Worm (Caenorhabditis elegans): ENCODE data around the gene vps-60.
A peak's percentile ranks its signal among the peaks of the same experiment; 100 is the strongest.

The vps-60 gene

DNA sequence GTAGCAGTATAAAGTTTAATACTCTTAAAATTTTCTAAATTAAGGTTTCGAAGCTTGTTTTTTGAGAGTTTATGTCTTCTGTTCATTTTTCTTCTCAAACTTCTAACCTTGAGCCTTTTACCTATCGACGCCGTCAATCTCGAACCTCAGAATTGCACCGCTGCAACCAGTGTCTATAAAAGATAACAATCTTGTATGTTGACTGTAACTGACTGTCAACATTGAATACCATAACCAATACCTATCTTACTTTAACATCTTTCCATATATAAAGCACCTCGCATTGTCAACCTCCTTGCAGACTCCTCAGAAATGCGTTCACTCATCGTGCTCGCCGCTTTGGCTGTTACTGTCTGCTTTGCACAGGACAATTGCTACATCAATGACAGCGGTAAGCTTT, 12.8 kb upstream of the vps-60 start, which contains the start of gene grd-5:
TSS of gene grd-5 (plus strand) at position 295 of the 400 bp plus-strand sequence.
- peak; percentile 79 for TF ChIP-seq aha-1 (tag)
- no peak for TF ChIP-seq fkh-10 (GFP tag; optimal IDR thresholded peaks at IDR 0.05)
- TF ChIP-seq php-3 (GFP tag; IDR thresholded peaks at IDR 0.05), result no peak

- TF ChIP-seq madf-5 (GFP tag; IDR thresholded peaks at IDR 0.05) (no peak), dmd-9 (GFP tag; IDR thresholded peaks at IDR 0.05) (no peak), mxl-2 (GFP tag; conservative IDR thresholded peaks at IDR 0.05) (no peak), daf-19 (GFP tag; conservative IDR thresholded peaks at IDR 0.05) (no peak), D1046.2 (GFP tag; IDR thresholded peaks at IDR 0.05) (no peak), zfp-3 (GFP tag; conservative IDR thresholded peaks at IDR 0.05) (no peak), ama-1 (optimal IDR thresholded peaks at IDR 0.05) (peak; percentile 68), nhr-102 (tag; optimal IDR thresholded peaks at IDR 0.05) (no peak), nhr-48 (tag; optimal IDR thresholded peaks at IDR 0.05) (peak; percentile 19), Y5F2A.4 (GFP tag; optimal IDR thresholded peaks at IDR 0.05) (no peak), nhr-41 (GFP tag; IDR thresholded peaks at IDR 0.05) (no peak), daf-12 (tag; optimal IDR thresholded peaks at IDR 0.05) (no peak), mdt-29 (GFP tag; IDR thresholded peaks at IDR 0.05) (no peak), daf-16 (GFP tag; optimal IDR thresholded peaks at IDR 0.05) (no peak), daf-16 (tag; optimal IDR thresholded peaks at IDR 0.05) (peak; percentile 9), lin-38 (GFP tag; IDR thresholded peaks at IDR 0.05) (no peak), F37D6.2 (tag; optimal IDR thresholded peaks at IDR 0.05) (no peak), ceh-62 (tag; optimal IDR thresholded peaks at IDR 0.05) (no peak), cey-2 (tag; optimal IDR thresholded peaks at IDR 0.05; ENCODE audit: borderline replicate concordance, insufficient read depth) (no peak), fos-1 (tag; optimal IDR thresholded peaks at IDR 0.05) (no peak), mes-2 (tag; optimal IDR thresholded peaks at IDR 0.05; ENCODE audit: poor library complexity, severe bottlenecking) (peak; percentile 21), ctbp-1 (GFP tag; IDR thresholded peaks at IDR 0.05) (0 out of 2 replicates have a peak, but pooled peaks have one; percentile 7), mep-1 (tag; optimal IDR thresholded peaks at IDR 0.05) (peak; percentile 15), hmg-1.1 (GFP tag; IDR thresholded peaks at IDR 0.05) (0 out of 2 replicates have a peak, but pooled peaks have one; percentile 20), ceh-44 (GFP tag; IDR thresholded peaks at IDR 0.05) (0 out of 2 replicates have a peak, but pooled peaks have one; percentile 10), Y75B8A.6 (GFP tag; IDR thresholded peaks at IDR 0.05) (no peak), dpl-1 (GFP tag; optimal IDR thresholded peaks at IDR 0.05) (no peak), vab-7 (GFP tag; IDR thresholded peaks at IDR 0.05) (no peak), aha-1 (tag) (peak; percentile 77), ztf-7 (tag; optimal IDR thresholded peaks at IDR 0.05) (no peak)
Observed at ce11 chrV:8615711-8616110, 9.8 kb upstream of the vps-60 start.

ce11 chrV:8610633-8611404, 4.9 kb upstream of the vps-60 start, which contains the start of gene fip-4:
TSS of gene fip-4 (minus strand) at chrV:8611268.
- peak; percentile 67; the same call in 1 of the 2 replicates for TF ChIP-seq mxl-2 (GFP tag; conservative IDR thresholded peaks at IDR 0.05)
- TF ChIP-seq lir-3 (tag; optimal IDR thresholded peaks at IDR 0.05), result no peak
- TF ChIP-seq mes-2 (tag; optimal IDR thresholded peaks at IDR 0.05; ENCODE audit: poor library complexity, severe bottlenecking), result no peak
- TF ChIP-seq aha-1 (tag), result peak; percentile 76
- TF ChIP-seq nhr-10 (tag; optimal IDR thresholded peaks at IDR 0.05), result no peak
- no peak for TF ChIP-seq zip-11 (GFP tag; IDR thresholded peaks at IDR 0.05)
- TF ChIP-seq mxl-3 (GFP tag; optimal IDR thresholded peaks at IDR 0.05), result peak; percentile 57
- no peak for TF ChIP-seq aly-2 (tag; optimal IDR thresholded peaks at IDR 0.05)
- no peak for TF ChIP-seq snpc-1.2 (GFP tag; IDR thresholded peaks at IDR 0.05)
- peak; percentile 45 for TF ChIP-seq hlh-11 (tag; optimal IDR thresholded peaks at IDR 0.05)
- peak; percentile 82 for TF ChIP-seq nhr-28 (tag; optimal IDR thresholded peaks at IDR 0.05)
- peak; percentile 57; the same call in 1 of the 2 replicates for TF ChIP-seq nhr-41 (GFP tag; IDR thresholded peaks at IDR 0.05)
- no peak for TF ChIP-seq arid-1 (GFP tag; conservative IDR thresholded peaks at IDR 0.05)
- peak; percentile 48 for TF ChIP-seq hmg-1.1 (GFP tag; IDR thresholded peaks at IDR 0.05)
- TF ChIP-seq zip-2 (tag; optimal IDR thresholded peaks at IDR 0.05), result no peak
- TF ChIP-seq duxl-1 (tag; optimal IDR thresholded peaks at IDR 0.05; ENCODE audit: poor library complexity), result no peak
- TF ChIP-seq pqm-1 (tag; optimal IDR thresholded peaks at IDR 0.05), result peak; percentile 11
- no peak for TF ChIP-seq ztf-11 (tag; optimal IDR thresholded peaks at IDR 0.05)
- TF ChIP-seq mdl-1 (tag; optimal IDR thresholded peaks at IDR 0.05), result peak in 1 of 2 experiments; percentile 60
- peak; percentile 69 for TF ChIP-seq nhr-25 (tag; optimal IDR thresholded peaks at IDR 0.05; ENCODE audit: borderline replicate concordance, insufficient read depth)
- TF ChIP-seq cey-2 (tag; optimal IDR thresholded peaks at IDR 0.05; ENCODE audit: borderline replicate concordance, insufficient read depth), result peak; percentile 12
